Fruit fly (Drosophila melanogaster) whole organism, embryonic: ENCODE data around the gene nAChRalpha7.
A peak's percentile ranks its signal among the peaks of the same experiment; 100 is the strongest.

Experiments used
- B-H1 ChIP-seq: fragments of 200-800 bp; sonication (Bioruptor generic); IDR thresholded peaks from 3 replicates; pipeline ENCODE4 v1.3.6; 2022; ENCODE audit warnings: missing biosample characterization, missing genetic modification characterization
- CG10431 ChIP-seq: fragments of 200-800 bp; sonication (Bioruptor generic); optimal IDR thresholded peaks from 3 replicates; lab custom pipeline; 2018; ENCODE audit warnings: missing biosample characterization, mild to moderate bottlenecking, missing genetic modification characterization
- CG10959 ChIP-seq: fragments of 200-800 bp; sonication (Bioruptor generic); IDR thresholded peaks from 2 replicates; pipeline ENCODE4 v1.3.6; 2022; ENCODE audit warnings: missing biosample characterization, missing genetic modification characterization
- CG10979 ChIP-seq: fragments of 200-800 bp; sonication (Bioruptor generic); optimal IDR thresholded peaks from 2 replicates; lab custom pipeline; 2018; ENCODE audit warnings: missing biosample characterization, mild to moderate bottlenecking, missing genetic modification characterization, moderate library complexity
- CG11695 ChIP-seq: fragments of 200-800 bp; sonication (Bioruptor generic); IDR thresholded peaks from 3 replicates; pipeline ENCODE4 v1.3.6; 2022; ENCODE audit warnings: missing biosample characterization, missing genetic modification characterization
- CG13123 ChIP-seq: fragments of 200-800 bp; sonication (Bioruptor generic); optimal IDR thresholded peaks from 2 replicates; lab custom pipeline; 2016; ENCODE audit warnings: missing biosample characterization, missing genetic modification characterization
- CG14667 ChIP-seq: fragments of 200-800 bp; sonication (Bioruptor generic); IDR thresholded peaks from 2 replicates; pipeline ENCODE4 v1.3.6; 2022; ENCODE audit warnings: missing biosample characterization, missing genetic modification characterization
- CG1647 ChIP-seq: fragments of 200-800 bp; sonication (Bioruptor generic); optimal IDR thresholded peaks from 3 replicates; lab custom pipeline; 2016; ENCODE audit warnings: missing biosample characterization, missing genetic modification characterization
- CG17186 ChIP-seq: fragments of 200-800 bp; sonication (Bioruptor generic); optimal IDR thresholded peaks from 3 replicates; lab custom pipeline; 2017; ENCODE audit warnings: missing biosample characterization, missing genetic modification reagents, missing genetic modification characterization
- CG17612 ChIP-seq: fragments of 200-800 bp; sonication (Bioruptor generic); IDR thresholded peaks from 2 replicates; pipeline ENCODE4 v1.3.6; 2022; ENCODE audit warnings: missing biosample characterization, missing genetic modification characterization
- CG33557 ChIP-seq: fragments of 200-800 bp; sonication (Bioruptor generic); optimal IDR thresholded peaks from 2 replicates; lab custom pipeline; 2019; ENCODE audit warnings: missing biosample characterization, mild to moderate bottlenecking, missing genetic modification characterization, moderate library complexity
- CG3407 ChIP-seq: fragments of 200-800 bp; sonication (Bioruptor generic); optimal IDR thresholded peaks from 2 replicates; lab custom pipeline; 2018; ENCODE audit warnings: missing biosample characterization, mild to moderate bottlenecking, missing genetic modification characterization
- CG42726 ChIP-seq: fragments of 200-800 bp; sonication (Bioruptor generic); IDR thresholded peaks from 2 replicates; pipeline ENCODE4 v1.3.6; 2022; ENCODE audit warnings: missing biosample characterization, missing genetic modification characterization; ENCODE audit not compliant: partially characterized antibody
- CrebB ChIP-seq: fragments of 200-800 bp; sonication (Bioruptor generic); optimal IDR thresholded peaks from 3 replicates; lab custom pipeline; 2018; ENCODE audit warnings: missing biosample characterization, mild to moderate bottlenecking, missing genetic modification characterization
- D ChIP-seq, 2 experiments: fragments of 200-800 bp in 1 of 2; fragments of >200 bp in 1 of 2; sonication (Bioruptor generic) in 1 of 2; optimal IDR thresholded peaks; 2 replicates in 1 of 2; 3 replicates in 1 of 2; lab custom pipeline; 2017; ENCODE audit warnings: mild to moderate bottlenecking in 1 of 2, missing biosample characterization in 1 of 2, missing genetic modification characterization in 1 of 2, missing genetic modification reagents in 1 of 2
- Dfd ChIP-seq, 2 experiments: fragments of >200 bp; optimal IDR thresholded peaks; 2 replicates each; lab custom pipeline; 2017; ENCODE audit warnings: missing biosample characterization in 2 of 2, missing genetic modification characterization in 2 of 2
- Dp ChIP-seq: fragments of 200-800 bp; sonication (Bioruptor generic); optimal IDR thresholded peaks from 2 replicates; lab custom pipeline; 2018; ENCODE audit warnings: missing biosample characterization, mild to moderate bottlenecking, missing genetic modification characterization, moderate library complexity
- GATAe ChIP-seq: fragments of 200-800 bp; sonication (Bioruptor generic); conservative IDR thresholded peaks from 2 replicates; pipeline ENCODE4 v1.3.6; 2022; ENCODE audit warnings: missing biosample characterization, missing genetic modification characterization
- HLH3B ChIP-seq: fragments of 200-800 bp; sonication (Bioruptor generic); IDR thresholded peaks from 2 replicates; pipeline ENCODE4 v1.3.6; 2022; ENCODE audit warnings: missing biosample characterization, missing genetic modification characterization
- HLH54F ChIP-seq: fragments of 200-800 bp; sonication (Bioruptor generic); optimal IDR thresholded peaks from 3 replicates; lab custom pipeline; 2016; ENCODE audit warnings: missing biosample characterization, missing genetic modification characterization
- Hmr ChIP-seq: fragments of 200-800 bp; sonication (Bioruptor generic); optimal IDR thresholded peaks from 3 replicates; lab custom pipeline; 2017; ENCODE audit warnings: mild to moderate bottlenecking, missing biosample characterization, missing genetic modification reagents, missing genetic modification characterization
- Hr39 ChIP-seq: fragments of >200 bp; optimal IDR thresholded peaks from 2 replicates; lab custom pipeline; 2017
- MBD-R2 ChIP-seq: fragments of 200-800 bp; sonication (Bioruptor generic); IDR thresholded peaks from 2 replicates; pipeline ENCODE4 v1.3.6; 2022; ENCODE audit warnings: missing biosample characterization, missing genetic modification characterization
- Sox102F ChIP-seq: fragments of 200-800 bp; sonication (Bioruptor generic); optimal IDR thresholded peaks from 2 replicates; lab custom pipeline; 2018; ENCODE audit warnings: missing biosample characterization, mild to moderate bottlenecking, missing genetic modification characterization, moderate library complexity
- Stat92E ChIP-seq, 3 experiments: fragments of >200 bp in 2 of 3; fragments of 200-800 bp in 1 of 3; sonication (Bioruptor generic) in 1 of 3; optimal IDR thresholded peaks; 2 replicates each; lab custom pipeline; 2017 to 2019; ENCODE audit warnings: missing biosample characterization in 3 of 3, missing genetic modification characterization in 3 of 3, mild to moderate bottlenecking in 1 of 3, moderate library complexity in 1 of 3
- ab ChIP-seq: fragments of 200-800 bp; sonication (Bioruptor generic); optimal IDR thresholded peaks from 2 replicates; lab custom pipeline; 2016; ENCODE audit warnings: missing biosample characterization, missing genetic modification characterization
- bbx ChIP-seq: fragments of 200-800 bp; sonication (Bioruptor generic); IDR thresholded peaks from 2 replicates; pipeline ENCODE4 v1.3.6; 2022; ENCODE audit warnings: missing biosample characterization, missing genetic modification characterization; ENCODE audit not compliant: partially characterized antibody
- bcd ChIP-seq: fragments of 200-800 bp; sonication (Bioruptor generic); optimal IDR thresholded peaks from 2 replicates; lab custom pipeline; 2017; ENCODE audit warnings: missing biosample characterization, mild to moderate bottlenecking, missing genetic modification characterization
- caup ChIP-seq: fragments of 200-800 bp; sonication (Bioruptor generic); optimal IDR thresholded peaks from 3 replicates; lab custom pipeline; 2017; ENCODE audit warnings: missing biosample characterization, mild to moderate bottlenecking, missing genetic modification characterization, moderate library complexity; ENCODE audit not compliant: severe bottlenecking
- chm ChIP-seq: fragments of 200-800 bp; sonication (Bioruptor generic); IDR thresholded peaks from 2 replicates; pipeline ENCODE4 v1.3.6; 2022; ENCODE audit warnings: missing biosample characterization, missing genetic modification characterization
- dmrt99B ChIP-seq: fragments of 200-800 bp; sonication (Bioruptor generic); optimal IDR thresholded peaks from 2 replicates; lab custom pipeline; 2018; ENCODE audit warnings: missing biosample characterization, mild to moderate bottlenecking, missing genetic modification characterization, moderate library complexity
- emc ChIP-seq: fragments of 200-800 bp; sonication (Bioruptor generic); optimal IDR thresholded peaks from 2 replicates; lab custom pipeline; 2016; ENCODE audit warnings: missing biosample characterization, missing genetic modification characterization
- fd3F ChIP-seq: fragments of 200-800 bp; sonication (Bioruptor generic); optimal IDR thresholded peaks from 2 replicates; lab custom pipeline; 2018; ENCODE audit warnings: missing biosample characterization, mild to moderate bottlenecking, missing genetic modification characterization, moderate library complexity
- lbe ChIP-seq: fragments of 200-800 bp; sonication (Bioruptor generic); optimal IDR thresholded peaks from 2 replicates; lab custom pipeline; 2016; ENCODE audit warnings: missing biosample characterization, mild to moderate bottlenecking, missing genetic modification characterization
- lmd ChIP-seq: fragments of 200-800 bp; sonication (Bioruptor generic); IDR thresholded peaks from 2 replicates; pipeline ENCODE4 v1.3.6; 2022; ENCODE audit warnings: missing biosample characterization, missing genetic modification characterization
- nau ChIP-seq: fragments of 200-800 bp; sonication (Bioruptor generic); optimal IDR thresholded peaks from 3 replicates; lab custom pipeline; 2017; ENCODE audit warnings: missing biosample characterization, mild to moderate bottlenecking, missing genetic modification characterization, missing genetic modification reagents
- nerfin-2 ChIP-seq: fragments of 200-800 bp; sonication (Bioruptor generic); IDR thresholded peaks from 2 replicates; pipeline ENCODE4 v1.3.6; 2022; ENCODE audit warnings: missing biosample characterization, missing genetic modification characterization; ENCODE audit not compliant: partially characterized antibody
- otp ChIP-seq: fragments of 200-800 bp; sonication (Bioruptor generic); IDR thresholded peaks from 3 replicates; pipeline ENCODE4, ENCODE4 v1.3.6; 2022; ENCODE audit warnings: missing biosample characterization, missing genetic modification characterization
- pan ChIP-seq, 4 experiments: fragments of >200 bp in 3 of 4; fragments of 200-800 bp in 1 of 4; sonication (Bioruptor generic) in 1 of 4; optimal IDR thresholded peaks in 3 of 4; IDR thresholded peaks in 1 of 4; 2 replicates each; pipeline versions ENCODE4 v1.3.6 to Lab custom; 2017 to 2022; ENCODE audit warnings: missing biosample characterization in 2 of 4, missing genetic modification characterization in 2 of 4, mixed read lengths in 1 of 4
- pzg ChIP-seq: fragments of 200-800 bp; sonication (Bioruptor generic); optimal IDR thresholded peaks from 3 replicates; lab custom pipeline; 2018; ENCODE audit warnings: missing biosample characterization, mild to moderate bottlenecking, missing genetic modification characterization, moderate library complexity
- scrt ChIP-seq: fragments of 200-800 bp; sonication (Bioruptor generic); optimal IDR thresholded peaks from 2 replicates; lab custom pipeline; 2018; ENCODE audit warnings: missing biosample characterization, mild to moderate bottlenecking, missing genetic modification characterization, moderate library complexity
- sens-2 ChIP-seq: fragments of 200-800 bp; sonication (Bioruptor generic); IDR thresholded peaks from 2 replicates; pipeline ENCODE4 v1.3.6; 2022; ENCODE audit warnings: missing biosample characterization, missing genetic modification characterization
- stc ChIP-seq: fragments of 200-800 bp; sonication (Bioruptor generic); IDR thresholded peaks from 2 replicates; pipeline ENCODE4 v1.3.6; 2022; ENCODE audit warnings: missing biosample characterization, missing genetic modification characterization
- usp ChIP-seq: fragments of >200 bp; optimal IDR thresholded peaks from 2 replicates; lab custom pipeline; 2017; ENCODE audit warnings: missing biosample characterization, missing genetic modification characterization
- z ChIP-seq: fragments of 200-800 bp; sonication (Bioruptor generic); IDR thresholded peaks from 3 replicates; pipeline ENCODE4 v1.3.6; 2022; ENCODE audit warnings: missing biosample characterization, missing genetic modification characterization
- zfh2 ChIP-seq: fragments of 200-800 bp; sonication (Bioruptor generic); optimal IDR thresholded peaks from 2 replicates; lab custom pipeline; 2016; ENCODE audit warnings: missing biosample characterization, missing genetic modification characterization

The nAChRalpha7 gene

DNA sequence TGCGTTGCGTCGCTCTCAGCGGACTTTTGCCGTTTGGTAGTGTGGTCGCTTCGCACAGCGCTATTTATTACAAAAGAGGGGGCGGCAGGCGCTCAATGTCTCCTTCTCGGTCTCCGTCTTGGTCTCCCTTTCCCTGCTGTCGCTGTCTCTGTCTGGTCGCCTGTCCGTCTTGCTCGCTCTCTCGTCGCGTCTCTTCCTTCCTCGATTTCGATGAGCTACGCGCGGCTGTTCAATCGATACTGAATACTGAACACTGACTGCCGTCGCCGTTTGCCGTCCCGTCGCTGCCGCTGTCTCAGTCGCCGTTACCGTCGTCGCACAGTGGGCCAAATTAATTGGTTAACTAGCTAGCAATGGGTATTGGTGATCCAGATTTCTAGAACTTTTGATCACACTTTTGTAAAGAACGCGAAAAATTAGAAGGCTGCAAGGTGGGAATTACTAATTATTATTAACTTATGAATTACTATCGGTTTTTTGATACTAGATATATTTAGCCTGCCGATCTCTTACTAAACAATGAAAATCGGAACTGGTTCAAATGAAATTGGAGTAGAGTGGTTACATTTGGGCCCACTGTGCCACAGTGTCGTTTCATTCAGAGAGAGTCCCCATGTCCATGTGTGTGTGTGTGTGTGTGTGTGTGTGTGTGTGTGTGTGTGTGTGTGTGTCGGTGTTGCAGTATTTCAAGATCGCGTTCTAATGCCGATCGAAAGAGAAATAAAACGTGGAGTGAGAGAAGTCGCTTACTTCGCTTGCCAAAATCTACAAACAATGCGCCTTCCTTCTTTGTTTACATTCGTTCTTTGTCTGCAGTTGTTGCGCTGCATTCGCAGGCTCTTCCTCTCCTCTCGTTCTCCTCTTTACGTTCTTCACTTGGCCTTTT, 50.1 kb downstream of the nAChRalpha7 start, which contains the start of gene CG8034 (continued):
- TF ChIP-seq D (optimal IDR thresholded peaks at IDR 0.05; lab: Kevin White, UChicago) (peak; percentile 13), D (GFP tag; optimal IDR thresholded peaks at IDR 0.05; lab: Kevin White, UChicago) (peak; percentile 97), nerfin-2 (GFP tag; lab: Robert Waterston, UW) (peak; percentile 51; the same call in 1 of the 2 replicates), B-H1 (GFP tag; lab: Robert Waterston, UW) (peak; percentile 88), CG11695 (peak; percentile 97), lmd (peak; percentile 97), bbx (GFP tag; lab: Robert Waterston, UW) (0 out of 2 replicates have a peak, but pooled peaks have one; percentile 42), caup (GFP tag; lab: Kevin White, UChicago) (peak; percentile 96), CG10979 (tag; lab: Kevin White, UChicago) (peak; percentile 97), CG3407 (GFP tag; lab: Kevin White, UChicago) (peak; percentile 92), stc (GFP tag; lab: Robert Waterston, UW) (peak; percentile 92), Hmr (peak; percentile 98), CG1647 (peak; percentile 93), CG10959 (GFP tag; lab: Robert Waterston, UW) (peak; percentile 90), emc (GFP tag; lab: Kevin White, UChicago) (peak; percentile 90), HLH3B (GFP tag; lab: Robert Waterston, UW) (peak; percentile 94), Hr39 (lab: Kevin White, UChicago) (no peak), pan (optimal IDR thresholded peaks at IDR 0.05; lab: Kevin White, UChicago) (no peak), pan (GFP tag; optimal IDR thresholded peaks at IDR 0.05 in 1 of 2, IDR thresholded peaks at IDR 0.05 in 1 of 2) (peak in 1 of 2 experiments; percentile 93), fd3F (GFP tag; lab: Kevin White, UChicago) (peak; percentile 95), Dp (GFP tag; lab: Kevin White, UChicago) (peak; percentile 8), nau (GFP tag; lab: Kevin White, UChicago) (peak; percentile 96), z (0 out of 3 replicates have a peak, but pooled peaks have one; percentile 48), pzg (GFP tag; lab: Kevin White, UChicago) (peak; percentile 24), CG14667 (peak; percentile 89), chm (GFP tag; lab: Robert Waterston, UW) (peak; percentile 79), CG17612 (GFP tag; lab: Robert Waterston, UW) (peak; percentile 72), sens-2 (GFP tag; lab: Robert Waterston, UW) (peak; percentile 77), bcd (peak; percentile 98), ab (GFP tag; lab: Kevin White, UChicago) (peak; percentile 84), dmrt99B (tag; lab: Kevin White, UChicago) (peak; percentile 98), lbe (GFP tag; lab: Kevin White, UChicago) (peak; percentile 94), CG42726 (GFP tag; lab: Robert Waterston, UW) (peak; percentile 53; the same call in 1 of the 2 replicates), otp (GFP tag; lab: Robert Waterston, UW) (peak; percentile 86), scrt (GFP tag; lab: Kevin White, UChicago) (peak; percentile 94), CrebB (tag; lab: Kevin White, UChicago) (peak; percentile 93), Stat92E (GFP tag; optimal IDR thresholded peaks at IDR 0.05; lab: Kevin White, UChicago) (peak in 1 of 3 experiments; percentile 86), CG17186 (GFP tag; lab: Kevin White, UChicago) (peak; percentile 85), CG13123 (GFP tag; lab: Kevin White, UChicago) (peak; percentile 80), MBD-R2 (GFP tag; lab: Robert Waterston, UW) (peak; percentile 84), zfh2 (GFP tag; lab: Kevin White, UChicago) (peak; percentile 97), Dfd (GFP tag; optimal IDR thresholded peaks at IDR 0.05; lab: Kevin White, UChicago) (peak in 1 of 2 experiments; percentile 83), CG10431 (GFP tag; lab: Kevin White, UChicago) (peak; percentile 89), CG33557 (peak; percentile 97), usp (GFP tag; lab: Kevin White, UChicago) (no peak), HLH54F (GFP tag; lab: Kevin White, UChicago) (peak; percentile 96), Sox102F (GFP tag; lab: Kevin White, UChicago) (peak; percentile 95), GATAe (GFP tag; lab: Robert Waterston, UW) (peak; percentile 84)
